Worm (Caenorhabditis elegans) whole organism, midembryonic: ENCODE results near the gene cmtr-1.

Experiments
- T22C8.4 ChIP-seq: fragments of 200-800 bp; sonication (Bioruptor generic); IDR thresholded peaks from 2 replicates; pipeline ENCODE4 v1.3.6; 2022; ENCODE audit warnings: missing genetic modification characterization, missing compliant biosample characterization
- flt-1 ChIP-seq: fragments of 200-800 bp; sonication (Bioruptor generic); IDR thresholded peaks from 2 replicates; pipeline ENCODE4 v1.3.6; 2022; ENCODE audit warnings: missing genetic modification characterization, missing compliant biosample characterization
- klf-2 ChIP-seq: fragments of 200-800 bp; sonication (Bioruptor generic); conservative IDR thresholded peaks from 2 replicates; pipeline ENCODE4 v1.3.6; 2022; ENCODE audit warnings: missing genetic modification reagents, missing genetic modification characterization, missing compliant biosample characterization
- med-1 ChIP-seq: sonication (generic microtip); optimal IDR thresholded peaks from 2 replicates; lab custom pipeline; 2017; ENCODE audit warnings: missing genetic modification characterization, mild to moderate bottlenecking, missing compliant biosample characterization, antibody characterized with exemption, missing genetic modification reagents; ENCODE audit not compliant: insufficient read depth
- ref-1 ChIP-seq: fragments of 200-800 bp; sonication (Bioruptor generic); conservative IDR thresholded peaks from 2 replicates; pipeline ENCODE4 v1.3.6; 2022; ENCODE audit warnings: missing genetic modification reagents, missing genetic modification characterization, missing compliant biosample characterization
- tab-1 ChIP-seq: fragments of 200-800 bp; sonication (Bioruptor generic); IDR thresholded peaks from 2 replicates; pipeline ENCODE4 v1.3.6; 2022; ENCODE audit warnings: missing genetic modification characterization, missing compliant biosample characterization
- ztf-23 ChIP-seq: fragments of 200-800 bp; sonication (Bioruptor generic); IDR thresholded peaks from 2 replicates; pipeline ENCODE4 v1.3.6; 2022; ENCODE audit warnings: missing genetic modification reagents, missing genetic modification characterization, missing compliant biosample characterization
- ztf-29 ChIP-seq: fragments of 200-800 bp; sonication (Bioruptor generic); IDR thresholded peaks from 2 replicates; pipeline ENCODE4 v1.3.6; 2022; ENCODE audit warnings: missing genetic modification reagents, missing genetic modification characterization, missing compliant biosample characterization

DNA sequence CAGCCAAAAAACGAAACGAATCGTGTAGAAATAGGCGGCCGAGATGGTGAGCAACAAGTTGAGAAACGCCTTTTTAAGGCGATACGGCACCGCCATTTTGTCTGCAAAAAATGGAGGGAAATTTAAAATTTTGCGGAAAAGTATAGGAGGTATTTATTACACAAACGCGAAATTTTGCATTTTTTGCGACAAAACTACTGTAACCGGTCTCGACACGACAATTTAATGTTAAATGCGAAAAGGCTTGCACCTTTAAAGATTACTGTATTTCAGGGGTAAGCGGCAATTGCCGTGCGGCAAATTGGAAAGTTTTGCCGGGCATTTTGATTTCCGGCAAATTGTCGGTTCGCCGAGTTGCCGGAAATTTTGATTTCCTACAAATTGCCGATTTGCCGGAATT, 45.7 kb downstream of the cmtr-1 start, which contains the start of gene Y53F4B.18:
- TF ChIP-seq tab-1 (GFP tag; lab: Robert Waterston, UW) (no peak), flt-1 (no peak), klf-2 (GFP tag; lab: Robert Waterston, UW) (no peak), ztf-29 (no peak), ztf-23 (GFP tag; lab: Robert Waterston, UW) (no peak), med-1 (GFP tag; lab: Kevin White, UChicago) (no peak), ref-1 (no peak), T22C8.4 (GFP tag; lab: Robert Waterston, UW) (no peak)
